Worm (Caenorhabditis elegans): ENCODE results near the gene idh-1.

DNA sequence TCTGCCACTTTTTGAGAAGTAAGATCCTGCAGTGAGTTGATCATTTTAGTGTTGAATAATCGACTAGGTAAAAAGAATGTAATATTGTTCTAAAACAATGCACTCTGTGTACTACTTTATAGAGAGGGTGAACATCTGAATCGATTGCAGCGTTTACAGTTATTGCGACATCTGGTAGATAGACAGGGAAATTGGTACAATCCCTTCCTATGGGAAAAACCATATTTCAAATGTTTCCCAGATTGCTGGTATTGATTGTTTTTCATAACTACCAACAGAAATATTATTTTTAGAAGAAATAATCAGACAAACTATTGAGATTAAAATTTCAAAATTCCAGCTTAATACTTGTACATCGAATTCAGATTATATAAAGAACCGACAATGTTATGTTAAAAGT lies 44.1 kb upstream of the idh-1 start, which contains the start of gene gadr-2:
- TF ChIP-seq lir-3 (tag; optimal IDR thresholded peaks at IDR 0.05; ENCODE audit: poor library complexity): no peak
- TF ChIP-seq fos-1 (tag; optimal IDR thresholded peaks at IDR 0.05): no peak
- TF ChIP-seq tbx-2 (tag; optimal IDR thresholded peaks at IDR 0.05): no peak
- TF ChIP-seq elt-2 (tag; optimal IDR thresholded peaks at IDR 0.05): no peak
- TF ChIP-seq rnt-1 (tag; optimal IDR thresholded peaks at IDR 0.05): no peak
- TF ChIP-seq nhr-11 (tag; optimal IDR thresholded peaks at IDR 0.05): no peak
- TF ChIP-seq ceh-8 (GFP tag; optimal IDR thresholded peaks at IDR 0.05): no peak
- no peak for TF ChIP-seq lin-13 (GFP tag; optimal IDR thresholded peaks at IDR 0.05)
- no peak for TF ChIP-seq lsy-2 (tag; optimal IDR thresholded peaks at IDR 0.05)
- no peak for TF ChIP-seq unc-130 (tag; optimal IDR thresholded peaks at IDR 0.05)
- TF ChIP-seq ztf-4 (tag; optimal IDR thresholded peaks at IDR 0.05): no peak
- TF ChIP-seq unc-62 (GFP tag; optimal IDR thresholded peaks at IDR 0.05): no peak
